Fruit fly (Drosophila melanogaster) whole organism, prepupa: ENCODE results near the gene CG7006.

Experiments used
- Blimp-1 ChIP-seq: fragments of 200-800 bp; sonication (Bioruptor generic); optimal IDR thresholded peaks from 3 replicates; lab custom pipeline; 2017; ENCODE audit warnings: missing biosample characterization, missing genetic modification characterization, mild to moderate bottlenecking, moderate library complexity, missing genetic modification reagents
- CG10631 ChIP-seq: fragments of 200-800 bp; sonication (Bioruptor generic); optimal IDR thresholded peaks from 2 replicates; lab custom pipeline; 2016; ENCODE audit warnings: missing biosample characterization, missing genetic modification characterization
- CG10669 ChIP-seq: fragments of 200-800 bp; sonication (Bioruptor generic); optimal IDR thresholded peaks from 3 replicates; lab custom pipeline; 2018; ENCODE audit warnings: missing biosample characterization, mild to moderate bottlenecking, missing genetic modification characterization, moderate library complexity
- CG11762 ChIP-seq: fragments of 200-800 bp; sonication (Bioruptor generic); optimal IDR thresholded peaks from 3 replicates; lab custom pipeline; 2016; ENCODE audit warnings: missing biosample characterization, missing genetic modification characterization; ENCODE audit not compliant: insufficient read depth
- CG11902 ChIP-seq: fragments of 200-800 bp; sonication (Bioruptor generic); optimal IDR thresholded peaks from 3 replicates; lab custom pipeline; 2016; ENCODE audit warnings: missing biosample characterization, missing genetic modification characterization
- CG15336 ChIP-seq: fragments of 200-800 bp; sonication (Bioruptor generic); IDR thresholded peaks from 2 replicates; pipeline ENCODE4 v1.3.6; 2022; ENCODE audit warnings: missing biosample characterization, missing genetic modification characterization
- CG16779 ChIP-seq: fragments of 200-800 bp; sonication (Bioruptor generic); optimal IDR thresholded peaks from 3 replicates; lab custom pipeline; 2017; ENCODE audit warnings: missing biosample characterization, mild to moderate bottlenecking, missing genetic modification characterization
- CG3032 ChIP-seq: fragments of 200-800 bp; optimal IDR thresholded peaks from 2 replicates; lab custom pipeline; 2019; ENCODE audit warnings: missing biosample characterization, mild to moderate bottlenecking, missing genetic modification characterization, moderate library complexity
- CG32006 ChIP-seq: fragments of 200-800 bp; sonication (Bioruptor generic); optimal IDR thresholded peaks from 3 replicates; lab custom pipeline; 2017; ENCODE audit warnings: missing biosample characterization, mild to moderate bottlenecking, missing genetic modification characterization
- CG34406 ChIP-seq: fragments of 200-800 bp; sonication (Bioruptor generic); optimal IDR thresholded peaks from 3 replicates; lab custom pipeline; 2016; ENCODE audit warnings: missing biosample characterization, missing genetic modification characterization
- CG3919 ChIP-seq: fragments of 200-800 bp; sonication (Bioruptor generic); optimal IDR thresholded peaks from 3 replicates; lab custom pipeline; 2016; ENCODE audit warnings: missing biosample characterization, missing genetic modification characterization
- CG4318 ChIP-seq: fragments of 200-800 bp; sonication (Bioruptor generic); optimal IDR thresholded peaks from 3 replicates; lab custom pipeline; 2017; ENCODE audit warnings: missing biosample characterization, mild to moderate bottlenecking, missing genetic modification characterization
- CG6163 ChIP-seq: fragments of 200-800 bp; sonication (Bioruptor generic); IDR thresholded peaks from 3 replicates; pipeline ENCODE4 v1.3.6; 2022; ENCODE audit warnings: missing biosample characterization, missing genetic modification characterization
- CG6808 ChIP-seq: fragments of 200-800 bp; sonication (Bioruptor generic); optimal IDR thresholded peaks from 3 replicates; lab custom pipeline; 2017; ENCODE audit warnings: missing biosample characterization, missing genetic modification characterization, mild to moderate bottlenecking, moderate library complexity, missing genetic modification reagents
- CG8119 ChIP-seq: fragments of 200-800 bp; sonication (Bioruptor generic); IDR thresholded peaks from 3 replicates; pipeline ENCODE4 v1.3.6; 2022; ENCODE audit warnings: missing biosample characterization, missing genetic modification characterization
- CG8319 ChIP-seq: fragments of 200-800 bp; sonication (Bioruptor generic); optimal IDR thresholded peaks from 3 replicates; lab custom pipeline; 2016; ENCODE audit warnings: missing biosample characterization, missing genetic modification characterization
- CG9139 ChIP-seq: fragments of 200-800 bp; sonication (Bioruptor generic); optimal IDR thresholded peaks from 3 replicates; lab custom pipeline; 2017; ENCODE audit warnings: missing biosample characterization, mild to moderate bottlenecking, missing genetic modification characterization
- Eip78C ChIP-seq: fragments of 200-800 bp; sonication (Bioruptor generic); peaks from one replicate; lab custom pipeline; 2016; ENCODE audit warnings: missing biosample characterization, missing genetic modification characterization
- Eip93F ChIP-seq: fragments of 200-800 bp; sonication (Bioruptor generic); optimal IDR thresholded peaks from 2 replicates; lab custom pipeline; 2016; ENCODE audit warnings: missing biosample characterization, mild to moderate bottlenecking, missing genetic modification characterization
- Ets96B ChIP-seq: fragments of 200-800 bp; optimal IDR thresholded peaks from 2 replicates; lab custom pipeline; 2019; ENCODE audit warnings: missing biosample characterization, mild to moderate bottlenecking, missing genetic modification characterization, moderate library complexity
- Gug ChIP-seq: fragments of 200-800 bp; sonication (Bioruptor generic); IDR thresholded peaks from 2 replicates; pipeline ENCODE4 v1.3.6; 2022; ENCODE audit warnings: missing biosample characterization, missing genetic modification characterization
- Hr38 ChIP-seq: sonication (Bioruptor generic); optimal IDR thresholded peaks from 2 replicates; lab custom pipeline; 2016; ENCODE audit warnings: missing biosample characterization, missing genetic modification characterization
- Hr39 ChIP-seq: fragments of 200-800 bp; sonication (Bioruptor generic); optimal IDR thresholded peaks from 2 replicates; lab custom pipeline; 2016; ENCODE audit warnings: missing biosample characterization, missing genetic modification characterization
- Hr4 ChIP-seq: fragments of 200-800 bp; sonication (Bioruptor generic); optimal IDR thresholded peaks from 3 replicates; lab custom pipeline; 2016; ENCODE audit warnings: missing biosample characterization, missing genetic modification characterization
- Lpt ChIP-seq: fragments of 200-800 bp; sonication (Bioruptor generic); optimal IDR thresholded peaks from 3 replicates; lab custom pipeline; 2016; ENCODE audit warnings: missing biosample characterization, missing genetic modification characterization
- Met ChIP-seq: fragments of 200-800 bp; sonication (Bioruptor generic); optimal IDR thresholded peaks from 3 replicates; lab custom pipeline; 2016; ENCODE audit warnings: missing biosample characterization, missing genetic modification characterization
- Smox ChIP-seq: fragments of 200-800 bp; sonication (Bioruptor generic); optimal IDR thresholded peaks from 3 replicates; lab custom pipeline; 2016; ENCODE audit warnings: missing biosample characterization, missing genetic modification characterization
- Sox14 ChIP-seq: fragments of 200-800 bp; sonication (Bioruptor generic); optimal IDR thresholded peaks from 3 replicates; lab custom pipeline; 2016; ENCODE audit warnings: missing biosample characterization, missing genetic modification characterization
- acj6 ChIP-seq: fragments of 200-800 bp; sonication (Bioruptor generic); optimal IDR thresholded peaks from 3 replicates; lab custom pipeline; 2016; ENCODE audit warnings: missing biosample characterization, missing genetic modification characterization
- cyc ChIP-seq: fragments of 200-800 bp; sonication (Bioruptor generic); optimal IDR thresholded peaks from 3 replicates; lab custom pipeline; 2016; ENCODE audit warnings: missing biosample characterization, missing genetic modification characterization
- eg ChIP-seq: fragments of 200-800 bp; sonication (Bioruptor generic); IDR thresholded peaks from 3 replicates; pipeline ENCODE4 v1.3.6; 2022; ENCODE audit warnings: missing biosample characterization, missing genetic modification characterization
- fd59A ChIP-seq: fragments of 200-800 bp; sonication (Bioruptor generic); optimal IDR thresholded peaks from 2 replicates; lab custom pipeline; 2017; ENCODE audit warnings: missing biosample characterization, mild to moderate bottlenecking, missing genetic modification characterization, missing genetic modification reagents
- fd85E ChIP-seq: fragments of 200-800 bp; sonication (Bioruptor generic); optimal IDR thresholded peaks from 3 replicates; lab custom pipeline; 2016; ENCODE audit warnings: missing biosample characterization, missing genetic modification characterization
- net ChIP-seq: fragments of 200-800 bp; sonication (Bioruptor generic); optimal IDR thresholded peaks from 3 replicates; lab custom pipeline; 2016; ENCODE audit warnings: missing biosample characterization, missing genetic modification characterization
- salr ChIP-seq, 2 experiments: fragments of 200-800 bp; sonication (Bioruptor generic); optimal IDR thresholded peaks; 3 replicates each; lab custom pipeline; 2016 to 2018; ENCODE audit warnings: missing biosample characterization in 2 of 2, missing genetic modification characterization in 2 of 2, mild to moderate bottlenecking in 1 of 2
- ss ChIP-seq, 2 experiments: fragments of 200-800 bp; sonication (Bioruptor generic); optimal IDR thresholded peaks; 2 replicates in 1 of 2; 3 replicates in 1 of 2; lab custom pipeline; 2017 to 2018; ENCODE audit warnings: mild to moderate bottlenecking in 2 of 2, missing biosample characterization in 2 of 2, missing genetic modification characterization in 2 of 2, moderate library complexity in 1 of 2
- topi ChIP-seq: fragments of 200-800 bp; sonication (Bioruptor generic); optimal IDR thresholded peaks from 3 replicates; lab custom pipeline; 2016; ENCODE audit warnings: missing biosample characterization, missing genetic modification characterization
- vri ChIP-seq: fragments of 200-800 bp; sonication (Bioruptor generic); optimal IDR thresholded peaks from 3 replicates; lab custom pipeline; 2016; ENCODE audit warnings: missing biosample characterization, mild to moderate bottlenecking, missing genetic modification characterization

The CG7006 gene

DNA sequence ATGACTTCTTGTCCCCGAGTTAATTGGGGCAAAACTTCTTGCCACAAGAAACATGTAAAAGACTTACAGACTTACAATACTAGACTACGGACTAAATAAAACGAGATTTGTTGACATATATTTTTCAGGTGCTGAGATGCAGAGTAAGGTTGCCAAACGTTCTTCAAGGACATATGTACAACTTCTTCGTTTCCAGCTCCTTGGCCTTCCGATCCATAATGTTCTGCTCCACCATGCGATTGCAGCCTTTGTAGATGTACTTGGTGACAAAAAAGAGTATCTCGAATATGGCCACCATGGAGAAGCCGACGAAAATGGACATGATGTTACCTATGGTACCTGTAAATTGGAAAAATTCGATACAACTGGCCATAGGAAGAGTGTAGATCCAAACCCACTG lies 7.0 kb downstream of the CG7006 start, which contains the start of gene CAH4:
CAH4 (minus strand) TSS at position 101 of the 400 bp plus-strand sequence.
- TF ChIP-seq topi (GFP tag; lab: Kevin White, UChicago) (no peak), CG8319 (GFP tag; lab: Kevin White, UChicago) (no peak), net (GFP tag; lab: Kevin White, UChicago) (no peak), vri (no peak)

DNA sequence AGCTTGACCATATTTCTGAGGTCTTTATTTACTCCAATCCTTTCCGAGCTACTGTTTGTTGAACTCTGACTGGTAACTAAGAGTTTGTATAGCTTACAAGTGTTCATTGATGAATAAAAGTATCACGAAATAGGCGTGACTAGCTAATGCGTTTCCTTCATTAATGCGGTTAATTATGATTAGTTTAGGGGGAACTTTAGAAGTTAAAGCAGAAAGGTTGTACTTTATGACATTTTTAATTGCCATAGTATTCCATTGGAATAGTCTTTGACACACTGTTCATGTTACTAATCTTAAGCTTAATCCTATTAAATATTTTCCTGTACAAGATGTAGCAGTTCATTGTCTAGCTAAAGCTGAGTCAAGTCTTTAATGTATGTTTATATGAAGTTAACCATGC lies 9.3 kb downstream of the CG7006 start, which contains the start of gene ppk22:
ppk22 (minus strand) TSS at position 101 of the 400 bp plus-strand sequence.
- TF ChIP-seq CG8119 (GFP tag; lab: Robert Waterston, UW) (no peak), CG16779 (tag; lab: Kevin White, UChicago) (no peak), CG11902 (no peak), CG11762 (no peak), Eip93F (no peak), topi (GFP tag; lab: Kevin White, UChicago) (no peak), Gug (GFP tag; lab: Robert Waterston, UW) (no peak), CG4318 (GFP tag; lab: Kevin White, UChicago) (no peak), CG15336 (no peak)

DNA sequence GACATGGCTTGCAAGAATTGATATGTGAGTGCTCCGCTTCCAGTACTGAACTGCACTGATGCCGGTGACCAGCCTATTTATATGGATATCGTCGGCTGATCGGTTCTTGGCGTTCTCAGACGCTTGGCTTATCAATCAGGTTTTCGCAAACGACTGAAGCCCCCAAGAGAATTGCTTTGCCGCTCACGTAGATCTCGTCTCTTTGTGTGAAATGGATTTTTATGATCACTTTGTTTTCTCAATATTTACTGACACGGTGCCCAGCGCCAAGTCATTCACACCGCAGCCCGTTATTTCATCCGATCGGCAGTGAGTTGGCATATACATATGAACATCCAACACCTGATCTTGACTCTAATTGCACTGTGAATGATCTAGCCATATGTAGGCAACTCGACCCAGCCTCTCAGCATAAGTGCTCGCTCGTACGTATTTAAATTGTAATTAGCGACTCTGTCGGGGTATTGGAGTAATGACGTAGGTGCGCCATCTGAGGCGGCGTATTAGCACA lies 9.9 kb downstream of the CG7006 start, which contains the start of gene CG13639:
CG13639 (minus strand) TSS at position 51 of the 511 bp plus-strand sequence.
- TF ChIP-seq CG10631 (no peak), CG34406 (GFP tag; lab: Kevin White, UChicago) (no peak), Blimp-1 (GFP tag; lab: Kevin White, UChicago) (no peak), Ets96B (tag; lab: Kevin White, UChicago) (no peak), Hr39 (GFP tag; lab: Kevin White, UChicago) (no peak), CG3032 (no peak), eg (GFP tag; lab: Robert Waterston, UW) (no peak), Eip78C (GFP tag; lab: Kevin White, UChicago) (peak; percentile 69), vri (no peak), acj6 (GFP tag; lab: Kevin White, UChicago) (no peak), CG8319 (GFP tag; lab: Kevin White, UChicago) (no peak), Met (GFP tag; lab: Kevin White, UChicago) (no peak), cyc (GFP tag; lab: Kevin White, UChicago) (no peak), ss (GFP tag; optimal IDR thresholded peaks at IDR 0.05; lab: Kevin White, UChicago) (peak in 1 of 2 experiments; percentile 51), CG6808 (GFP tag; lab: Kevin White, UChicago) (no peak), CG11902 (no peak), CG4318 (GFP tag; lab: Kevin White, UChicago) (no peak), Lpt (GFP tag; lab: Kevin White, UChicago) (no peak), fd59A (no peak), CG6163 (GFP tag; lab: Robert Waterston, UW) (0 out of 3 replicates have a peak, but pooled peaks have one; percentile 24), Sox14 (GFP tag; lab: Kevin White, UChicago) (no peak), Hr4 (GFP tag; lab: Kevin White, UChicago) (no peak), CG9139 (peak; percentile 27)

DNA sequence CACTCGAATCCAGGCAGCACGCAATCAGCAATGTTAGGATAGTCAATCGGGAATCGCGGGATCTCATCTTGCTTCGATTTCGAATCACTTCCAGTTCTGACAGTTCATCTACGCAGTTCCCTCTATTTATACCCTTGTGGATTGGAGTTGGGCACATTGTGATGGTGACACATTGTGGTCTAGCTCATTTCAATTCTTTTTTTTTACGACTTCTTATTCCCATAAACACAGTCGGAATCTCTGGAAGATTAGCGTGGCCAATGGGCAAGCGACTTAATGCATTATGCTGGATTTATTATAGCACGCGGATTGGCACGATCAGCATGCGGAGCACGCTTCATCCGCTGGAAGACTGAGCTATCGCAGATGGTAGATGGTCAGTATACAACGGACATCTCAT lies 11.6 kb downstream of the CG7006 start, which contains the start of gene CG13640:
CG13640 (minus strand) TSS at position 101 of the 400 bp plus-strand sequence.
- TF ChIP-seq CG34406 (GFP tag; lab: Kevin White, UChicago), result no peak
- no peak for TF ChIP-seq CG10669
- no peak for TF ChIP-seq topi (GFP tag; lab: Kevin White, UChicago)
- no peak for TF ChIP-seq CG3919
- TF ChIP-seq ss (GFP tag; optimal IDR thresholded peaks at IDR 0.05; lab: Kevin White, UChicago), result no peak
- TF ChIP-seq CG15336, result no peak
- TF ChIP-seq net (GFP tag; lab: Kevin White, UChicago), result no peak
- no peak for TF ChIP-seq Eip93F
- TF ChIP-seq fd85E (GFP tag; lab: Kevin White, UChicago), result no peak
- TF ChIP-seq fd59A, result no peak
- TF ChIP-seq salr (GFP tag; optimal IDR thresholded peaks at IDR 0.05; lab: Kevin White, UChicago), result no peak
- no peak for TF ChIP-seq CG32006
- TF ChIP-seq Smox (GFP tag; lab: Kevin White, UChicago), result no peak
- TF ChIP-seq Hr38 (GFP tag; lab: Kevin White, UChicago), result no peak
